Worm (Caenorhabditis elegans) whole organism, L4/young adult: Measurements from ENCODE around the gene F49C12.2.
"Not testable (repeated sequence)": the region's sequence is repeated elsewhere in the genome, so short reads cannot be mapped to it uniquely, and the experiment has no call there.

Experiments used
- W03F9.2 ChIP-seq: fragments of 150-350 bp; optimal IDR thresholded peaks from 2 replicates; lab custom pipeline; 2014; ENCODE audit warnings: missing biosample characterization, missing genetic modification characterization
- dao-5 ChIP-seq: sonication (generic microtip); optimal IDR thresholded peaks from 2 replicates; lab custom pipeline; 2016; ENCODE audit warnings: missing genotype, missing genetic modification characterization, moderate library complexity, missing compliant biosample characterization
- him-1 ChIP-seq: sonication (generic microtip); optimal IDR thresholded peaks from 2 replicates; lab custom pipeline; 2016; ENCODE audit warnings: missing genotype, missing genetic modification reagents, missing genetic modification characterization, missing compliant biosample characterization

Gene F49C12.2

DNA sequence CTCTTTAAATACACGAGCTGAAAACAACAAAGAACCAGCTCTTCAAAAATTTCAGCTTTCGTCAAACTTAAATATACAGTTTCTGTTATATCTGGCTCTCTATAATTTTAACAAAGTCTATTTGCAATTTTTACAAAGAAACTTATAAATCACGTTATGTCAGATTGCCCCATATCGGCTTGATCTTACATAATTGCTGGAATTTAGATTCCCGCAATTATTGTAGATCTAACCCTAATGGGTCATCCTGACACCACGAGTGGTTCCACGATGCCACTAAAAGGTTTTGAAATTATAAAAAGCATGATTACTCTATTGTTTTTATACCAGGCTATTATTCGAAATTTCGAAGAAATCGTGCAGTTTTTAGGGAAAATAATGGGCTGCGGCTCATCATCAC lies 48.0 kb downstream of the F49C12.2 start, which contains the start of gene Y11D7A.8:
Gene Y11D7A.8, plus strand, starts transcription at position 301 of the 400 bp plus-strand sequence.
- TF ChIP-seq W03F9.2, result no peak
- TF ChIP-seq him-1, result no peak
- TF ChIP-seq dao-5 (tag; lab: Kevin White, UChicago), result no peak

- TF ChIP-seq dao-5 (tag; lab: Kevin White, UChicago); W03F9.2; him-1: not testable (repeated sequence)
Measured at ce11 chrIV:9249219-9249618, 49.8 kb downstream of the F49C12.2 start, which contains the start of gene Y11D7A.7. TSS of gene Y11D7A.7 (plus strand) at chrIV:9249519.
